Fruit fly (Drosophila melanogaster) whole organism, pupa: ENCODE data around the gene CG43052.

Experiments used
- CG34367 ChIP-seq: fragments of 200-800 bp; sonication (Bioruptor generic); optimal IDR thresholded peaks from 2 replicates; lab custom pipeline; 2018; ENCODE audit warnings: missing biosample characterization, mild to moderate bottlenecking, missing genetic modification characterization
- CG8301 ChIP-seq: fragments of 200-800 bp; sonication (Bioruptor generic); optimal IDR thresholded peaks from 2 replicates; lab custom pipeline; 2018; ENCODE audit warnings: missing biosample characterization, mild to moderate bottlenecking, missing genetic modification characterization
- Ets98B ChIP-seq: fragments of 200-800 bp; sonication (Bioruptor generic); IDR thresholded peaks from 2 replicates; pipeline ENCODE4 v1.3.6; 2022; ENCODE audit warnings: missing biosample characterization, missing genetic modification characterization
- Snoo ChIP-seq: fragments of 200-800 bp; sonication (Bioruptor generic); optimal IDR thresholded peaks from 3 replicates; lab custom pipeline; 2017; ENCODE audit warnings: missing biosample characterization, mild to moderate bottlenecking, missing genetic modification characterization, inconsistent platforms
- gl ChIP-seq: fragments of 200-800 bp; sonication (Bioruptor generic); optimal IDR thresholded peaks from 2 replicates; lab custom pipeline; 2018; ENCODE audit warnings: missing biosample characterization, mild to moderate bottlenecking, missing genetic modification characterization

dm6 chr2L:14358780-14359462 lies 7.0 kb downstream of the CG43052 start, which contains the start of gene Pgant35A:
- no peak for TF ChIP-seq Snoo (tag; lab: Kevin White, UChicago)
- no peak for TF ChIP-seq CG8301 (tag; lab: Kevin White, UChicago)
- no peak for TF ChIP-seq gl (tag; lab: Kevin White, UChicago)
- no peak for TF ChIP-seq CG34367 (tag; lab: Kevin White, UChicago)
- 0 out of 2 replicates have a peak, but pooled peaks have one; percentile 5 for TF ChIP-seq Ets98B (GFP tag; lab: Robert Waterston, UW)
